Fruit fly (Drosophila melanogaster): ENCODE results near the gene Tace.

Gene Tace

DNA sequence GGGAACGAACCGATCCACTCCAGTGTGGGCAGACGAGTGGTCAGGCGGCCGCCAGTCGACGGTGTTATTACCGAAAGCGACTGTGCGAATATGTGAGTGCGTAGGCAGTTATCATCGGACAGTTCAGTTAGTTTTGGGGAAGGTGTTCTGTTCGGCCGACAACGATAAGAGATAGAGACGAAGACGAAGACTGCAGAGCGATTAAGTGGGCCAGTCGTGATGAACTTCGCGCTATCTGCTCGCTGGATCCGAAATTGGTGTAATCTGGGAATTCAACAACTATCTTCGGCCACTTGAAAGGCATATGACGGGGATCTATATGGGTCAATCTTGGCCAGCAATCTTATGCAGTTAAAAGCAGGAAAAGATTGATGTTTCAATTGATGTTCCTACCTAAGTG, 8.8 kb downstream of the Tace start, which contains the start of gene CG7912:
Gene CG7912, minus strand, starts transcription at position 17 of the 400 bp plus-strand sequence.
- TF ChIP-seq noc (tag; optimal IDR thresholded peaks at IDR 0.05) = no peak

DNA sequence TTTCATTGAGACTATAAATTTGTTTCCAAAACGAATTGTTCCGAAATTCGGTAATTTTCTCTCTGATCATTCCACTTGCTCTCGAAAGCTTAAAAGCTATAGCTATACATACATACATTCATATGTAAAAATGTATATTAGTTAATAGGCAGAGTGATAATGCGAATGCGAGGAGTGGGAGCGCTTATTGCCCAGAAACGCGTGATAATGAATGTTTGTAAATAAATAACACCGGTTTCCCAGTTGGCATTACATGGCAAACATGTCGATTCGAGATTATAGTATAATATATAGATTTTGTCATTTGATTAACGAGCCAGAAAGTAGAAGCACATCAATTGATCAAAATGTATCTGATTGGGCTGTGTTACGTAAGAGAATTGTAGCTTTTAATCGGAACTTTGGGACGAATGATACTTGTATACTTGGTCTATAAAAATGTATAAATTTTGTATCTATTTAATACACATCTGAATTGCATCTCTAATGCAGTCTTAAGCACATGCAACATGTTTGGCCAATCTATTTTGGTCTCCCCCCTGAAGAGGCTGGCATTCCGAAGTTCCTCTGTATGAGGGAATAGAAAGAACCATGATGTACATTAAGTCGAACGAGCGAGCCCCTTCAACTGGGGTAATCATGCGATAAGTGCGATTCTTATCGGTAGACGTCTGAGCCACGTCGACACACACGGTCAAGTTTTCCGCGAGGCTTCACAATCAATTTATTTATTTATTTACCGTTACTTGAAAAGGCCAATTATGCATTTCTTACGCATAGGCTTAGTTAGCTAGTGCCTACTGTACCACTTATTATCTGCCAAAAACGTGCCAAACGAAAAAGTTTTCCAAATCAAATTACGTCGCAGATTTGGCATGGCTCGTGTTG, 12.5 kb downstream of the Tace start:
- TF ChIP-seq noc (tag; optimal IDR thresholded peaks at IDR 0.05) = peak; percentile 71

dm6 chr3R:30013909-30014308, 13.6 kb downstream of the Tace start:
- TF ChIP-seq noc (tag; optimal IDR thresholded peaks at IDR 0.05) = no peak

DNA sequence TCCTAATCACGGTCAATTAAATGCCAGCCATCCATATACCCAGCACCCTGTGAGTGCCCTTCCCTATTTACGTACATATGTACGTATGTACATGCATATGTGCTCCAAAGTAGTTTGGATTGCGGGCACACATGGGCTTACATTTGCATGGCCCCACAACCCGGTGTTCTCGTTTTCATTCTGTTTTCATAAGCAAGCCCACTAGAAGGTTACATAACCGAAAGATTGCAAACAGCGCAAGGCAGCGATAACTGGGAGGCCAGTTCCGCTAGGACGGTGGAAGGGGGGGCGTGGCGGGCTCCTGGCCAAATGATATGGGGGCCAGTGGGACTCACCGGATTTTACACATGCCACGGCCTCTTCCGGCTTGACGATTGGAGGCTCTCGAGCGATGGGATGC, 14.2 kb downstream of the Tace start:
- TF ChIP-seq noc (tag; optimal IDR thresholded peaks at IDR 0.05) = no peak

DNA sequence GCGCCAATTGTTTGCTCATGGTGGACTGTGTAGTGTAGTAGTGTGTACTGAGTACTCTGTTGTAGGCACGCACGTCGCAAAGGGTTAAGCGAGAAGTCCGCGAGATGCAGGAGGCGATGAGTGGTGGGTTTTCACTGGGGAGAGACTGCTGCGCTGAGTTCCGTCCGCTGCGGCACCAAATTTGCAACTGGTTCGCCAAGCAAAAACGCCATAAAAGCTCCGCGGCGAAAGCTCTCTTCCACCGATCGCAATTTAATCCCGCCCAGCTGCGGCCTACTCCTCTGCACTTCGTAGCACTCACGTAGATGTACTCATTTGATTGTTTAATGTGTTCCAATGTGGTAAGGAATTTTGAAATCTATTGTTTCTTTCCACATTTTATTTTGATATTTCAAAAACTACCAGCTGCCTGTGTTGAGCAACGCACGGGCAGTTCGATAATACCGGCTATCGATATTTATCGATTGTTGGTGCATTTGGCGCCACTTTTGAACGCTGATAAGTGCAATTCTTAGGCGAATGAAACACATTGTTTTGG, 14.7 kb downstream of the Tace start, which contains the start of gene CG7920:
Gene CG7920, minus strand, starts transcription at position 308 of the 538 bp plus-strand sequence.
- TF ChIP-seq noc (tag; optimal IDR thresholded peaks at IDR 0.05) = peak; percentile 42

DNA sequence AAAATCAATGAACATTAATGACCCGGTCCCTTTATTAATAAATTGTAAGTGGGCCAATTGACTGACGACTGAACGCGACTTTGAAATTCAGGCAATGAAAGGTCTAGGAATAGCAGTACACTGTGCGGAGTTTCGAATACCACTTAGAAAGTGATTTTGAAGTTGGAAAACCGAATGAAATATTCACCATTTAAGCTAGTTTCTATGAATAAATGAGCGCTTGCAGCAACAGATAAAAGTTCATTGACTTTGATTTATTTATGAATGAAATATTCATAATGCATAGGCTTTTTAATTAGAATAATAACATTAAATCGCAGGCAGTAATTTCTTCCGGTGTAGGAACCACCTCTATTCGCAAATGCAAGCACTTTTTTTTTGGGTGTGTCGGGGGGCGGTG, 20.7 kb downstream of the Tace start:
- no peak for TF ChIP-seq noc (tag; optimal IDR thresholded peaks at IDR 0.05)

- TF ChIP-seq noc (tag; optimal IDR thresholded peaks at IDR 0.05) = no peak
These were observed 21.5 kb downstream of the Tace start, which contains the start of gene Mgat2 for dm6 chr3R:30021559-30022451. Gene Mgat2, minus strand, starts transcription at chr3R:30022221.

DNA sequence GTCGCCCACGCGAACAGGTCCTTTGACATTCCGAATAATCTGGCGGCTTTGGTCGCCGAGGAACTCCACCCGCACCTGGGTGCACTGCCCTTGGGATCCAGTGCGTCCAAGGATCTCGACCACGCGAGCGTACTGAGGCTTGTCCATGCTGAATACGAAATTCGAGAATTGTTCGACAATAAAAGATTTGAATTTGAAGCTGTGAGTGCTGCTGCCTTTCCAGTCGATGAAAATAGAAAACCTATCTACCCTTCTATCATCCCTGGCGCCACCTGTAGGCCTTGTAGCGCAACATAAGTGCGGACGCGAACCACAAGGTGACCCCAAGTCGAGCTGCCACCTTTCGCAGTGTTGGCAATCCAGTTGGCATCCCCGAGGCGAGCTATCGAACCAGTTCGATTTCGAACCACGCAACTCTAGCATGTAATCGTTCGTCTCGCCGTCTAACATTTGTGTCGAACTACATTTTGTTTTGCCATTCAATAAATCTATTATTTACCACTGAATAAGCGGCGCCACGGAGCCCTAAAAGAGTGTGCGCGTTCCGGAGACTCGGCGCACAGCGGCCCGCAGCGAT, 22.2 kb downstream of the Tace start, which contains the start of the genes RpS28a and Axn:
Gene RpS28a, minus strand, starts transcription at position 197 of the 577 bp plus-strand sequence.
Gene Axn, plus strand, starts transcription at position 391 of the 577 bp plus-strand sequence.
- no peak for TF ChIP-seq noc (tag; optimal IDR thresholded peaks at IDR 0.05)

DNA sequence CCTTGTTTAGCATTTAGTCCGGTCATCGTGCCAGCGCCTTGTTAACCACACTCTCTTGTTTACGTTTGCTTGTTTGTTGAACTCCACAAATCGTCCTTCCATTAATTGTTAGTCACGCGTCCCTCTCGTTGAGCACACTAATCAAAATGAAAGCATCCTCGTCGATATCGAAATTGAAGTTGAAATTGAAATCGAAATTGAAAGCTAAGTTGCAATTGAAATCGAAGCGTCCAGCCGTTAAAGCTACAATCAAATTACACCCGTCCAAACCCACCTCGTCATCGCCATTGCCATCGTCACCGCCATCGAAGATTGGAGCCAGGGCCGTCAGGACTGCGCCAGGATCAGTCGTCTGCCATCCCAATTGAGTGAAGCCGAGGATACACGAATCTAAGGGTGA, 23.1 kb downstream of the Tace start:
- TF ChIP-seq noc (tag; optimal IDR thresholded peaks at IDR 0.05) = no peak

- no peak for TF ChIP-seq noc (tag; optimal IDR thresholded peaks at IDR 0.05)
These were observed 29.7 kb downstream of the Tace start for dm6 chr3R:30030061-30030460.

DNA sequence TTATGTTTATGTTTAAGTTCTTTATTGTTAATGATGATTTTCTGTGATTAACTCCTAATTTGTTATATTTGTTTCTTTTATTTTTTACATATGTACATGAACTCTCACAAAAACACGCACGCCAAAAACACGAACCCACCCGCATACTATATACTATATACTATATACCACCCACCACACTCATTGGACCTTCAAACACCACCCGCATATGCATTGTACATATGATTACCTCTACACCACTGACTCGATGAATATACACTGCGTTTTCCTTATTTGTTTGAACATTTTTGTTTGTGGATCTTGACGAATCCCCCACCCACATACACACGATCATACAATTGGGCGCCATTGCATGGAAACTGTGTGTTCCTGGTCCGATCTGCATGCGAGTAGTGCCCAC, 32.0 kb downstream of the Tace start:
- no peak for TF ChIP-seq noc (tag; optimal IDR thresholded peaks at IDR 0.05)

DNA sequence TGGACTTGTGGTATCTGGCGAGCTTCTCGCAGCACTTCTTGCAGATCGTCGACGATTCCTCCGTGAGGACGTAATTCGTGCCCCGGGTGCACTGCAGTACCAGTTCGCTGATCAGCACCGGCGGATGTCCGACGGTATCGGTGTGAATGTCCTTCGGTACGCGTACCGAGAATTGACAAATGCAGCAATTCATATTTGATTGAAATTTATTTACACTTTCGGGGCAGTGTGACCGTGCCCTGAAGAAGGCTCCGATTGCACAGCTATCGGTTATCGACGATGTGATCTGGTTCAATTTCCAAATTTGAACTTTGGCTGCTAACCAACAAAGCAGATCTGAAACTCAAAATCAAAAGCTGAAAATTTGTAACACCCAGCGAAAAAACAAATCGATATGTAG, 36.3 kb downstream of the Tace start, which contains the start of gene ZIPIC:
Gene ZIPIC, minus strand, starts transcription at position 262 of the 400 bp plus-strand sequence.
- TF ChIP-seq noc (tag; optimal IDR thresholded peaks at IDR 0.05) = no peak

dm6 chr3R:30037630-30038029, 37.3 kb downstream of the Tace start, which contains the start of gene ocn:
Gene ocn, minus strand, starts transcription at chr3R:30037730.
- TF ChIP-seq noc (tag; optimal IDR thresholded peaks at IDR 0.05) = no peak

- no peak for TF ChIP-seq noc (tag; optimal IDR thresholded peaks at IDR 0.05)
These were observed 38.3 kb downstream of the Tace start, which contains the start of gene janB for dm6 chr3R:30038628-30039027. Gene janB, minus strand, starts transcription at chr3R:30038728.

dm6 chr3R:30039494-30039893, 39.2 kb downstream of the Tace start, which contains the start of the genes janA, Sry-alpha and Sry-beta:
Gene janA, minus strand, starts transcription at chr3R:30039533.
Gene Sry-alpha, plus strand, starts transcription at chr3R:30039719.
Gene Sry-beta, plus strand, starts transcription at chr3R:30039719.
- TF ChIP-seq noc (tag; optimal IDR thresholded peaks at IDR 0.05) = no peak
